Fruit fly (Drosophila melanogaster): Measurements from ENCODE around the gene Neos.

Gene Neos

DNA sequence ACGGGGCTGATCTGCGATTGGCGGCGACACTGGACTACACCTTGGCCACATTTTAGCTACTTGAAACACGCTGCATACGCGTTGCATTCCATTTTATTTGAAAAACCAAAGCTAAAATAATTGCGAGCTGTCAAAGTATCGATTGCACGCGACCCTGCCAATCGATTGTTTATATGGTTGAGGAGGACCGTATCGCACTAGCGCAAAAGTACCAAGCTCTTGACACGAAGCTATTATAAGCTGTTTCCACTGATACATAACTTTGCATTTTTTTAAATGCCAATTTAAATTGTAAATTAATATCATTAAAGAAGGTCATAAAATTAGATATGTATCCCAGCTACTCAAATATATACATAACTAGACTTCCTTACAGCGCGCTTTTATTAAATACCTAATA is 7.7 kb downstream of the Neos start, which contains the start of gene Cdc27 (continued):
- TF ChIP-seq zfh2 (GFP tag; optimal IDR thresholded peaks at IDR 0.05) (peak; percentile 8), Mes4 (GFP tag; optimal IDR thresholded peaks at IDR 0.05) (peak; percentile 22), odd (GFP tag; optimal IDR thresholded peaks at IDR 0.05) (no peak), sd (tag; optimal IDR thresholded peaks at IDR 0.05) (no peak), Side (GFP tag; optimal IDR thresholded peaks at IDR 0.05) (peak; percentile 26), inv (GFP tag; IDR thresholded peaks at IDR 0.05; ENCODE audit: partially characterized antibody) (peak; percentile 64), fru (optimal IDR thresholded peaks at IDR 0.05) (no peak), B-H2 (GFP tag; optimal IDR thresholded peaks at IDR 0.05) (no peak), CG2889 (GFP tag; IDR thresholded peaks at IDR 0.05) (no peak), fd3F (GFP tag; optimal IDR thresholded peaks at IDR 0.05) (peak; percentile 13), amos (GFP tag; IDR thresholded peaks at IDR 0.05; ENCODE audit: partially characterized antibody) (peak; percentile 87), pzg (GFP tag; optimal IDR thresholded peaks at IDR 0.05) (peak; percentile 89), CG13775 (GFP tag; optimal IDR thresholded peaks at IDR 0.05) (peak; percentile 30), CG2678 (tag; optimal IDR thresholded peaks at IDR 0.05) (peak; percentile 55), trem (tag; optimal IDR thresholded peaks at IDR 0.05) (peak; percentile 67), Med (GFP tag) (peak; percentile 76), mld (GFP tag; IDR thresholded peaks at IDR 0.05; ENCODE audit: partially characterized antibody) (peak; percentile 27; the same call in 1 of the 3 replicates), chm (GFP tag; IDR thresholded peaks at IDR 0.05) (no peak; the same call in 1 of the 2 replicates), Asciz (GFP tag; optimal IDR thresholded peaks at IDR 0.05) (no peak), CG15601 (tag; optimal IDR thresholded peaks at IDR 0.05) (peak; percentile 25), D19B (GFP tag; optimal IDR thresholded peaks at IDR 0.05) (no peak), Bgb (GFP tag; IDR thresholded peaks at IDR 0.05; ENCODE audit: partially characterized antibody) (peak; percentile 79), CG10321 (GFP tag; IDR thresholded peaks at IDR 0.05) (no peak), Scr (GFP tag; IDR thresholded peaks at IDR 0.05; ENCODE audit: partially characterized antibody) (peak; percentile 84), h (optimal IDR thresholded peaks at IDR 0.05) (no peak), CG14014 (GFP tag; IDR thresholded peaks at IDR 0.05) (no peak), gfzf (GFP tag; optimal IDR thresholded peaks at IDR 0.05) (peak; percentile 91), CG31224 (GFP tag; IDR thresholded peaks at IDR 0.05) (peak; percentile 38; the same call in 1 of the 2 replicates), tio (GFP tag; optimal IDR thresholded peaks at IDR 0.05) (no peak), dati (GFP tag; IDR thresholded peaks at IDR 0.05) (no peak), CG7786 (GFP tag; optimal IDR thresholded peaks at IDR 0.05) (peak; percentile 22), Ptx1 (GFP tag; IDR thresholded peaks at IDR 0.05) (peak; percentile 29; the same call in 1 of the 2 replicates), CHES-1-like (GFP tag; optimal IDR thresholded peaks at IDR 0.05) (peak; percentile 11), tll (GFP tag; optimal IDR thresholded peaks at IDR 0.05) (no peak), Pdp1 (GFP tag; optimal IDR thresholded peaks at IDR 0.05) (peak; percentile 21 to 52), salm (tag; optimal IDR thresholded peaks at IDR 0.05) (no peak), bowl (GFP tag; IDR thresholded peaks at IDR 0.05) (no peak), Dp (GFP tag; optimal IDR thresholded peaks at IDR 0.05) (peak; percentile 35), GATAe (GFP tag; conservative IDR thresholded peaks at IDR 0.05) (no peak), grau (tag; optimal IDR thresholded peaks at IDR 0.05) (peak; percentile 61), CG9609 (GFP tag; optimal IDR thresholded peaks at IDR 0.05) (peak; percentile 12), psq (GFP tag; optimal IDR thresholded peaks at IDR 0.05) (no peak), Dfd (GFP tag; optimal IDR thresholded peaks at IDR 0.05) (peak in 1 of 2 experiments; percentile 85), CG30020 (tag; optimal IDR thresholded peaks at IDR 0.05) (peak; percentile 94), Xrp1 (GFP tag; IDR thresholded peaks at IDR 0.05) (peak; percentile 48), CG12769 (tag; optimal IDR thresholded peaks at IDR 0.05) (peak; percentile 64), sna (GFP tag; IDR thresholded peaks at IDR 0.05; ENCODE audit: partially characterized antibody) (peak; percentile 75; the same call in 1 of the 2 replicates), so (GFP tag; IDR thresholded peaks at IDR 0.05) (no peak), CG9437 (GFP tag; optimal IDR thresholded peaks at IDR 0.05) (no peak), Blimp-1 (GFP tag; optimal IDR thresholded peaks at IDR 0.05) (peak; percentile 13)

Measured in whole organism, embryonic.